Fruit fly (Drosophila melanogaster): Measurements from ENCODE around the gene osp.

- TF ChIP-seq CG14655 (GFP tag; optimal IDR thresholded peaks at IDR 0.05) (no peak), fd96Ca (GFP tag; IDR thresholded peaks at IDR 0.05) (no peak), CG32121 (GFP tag; IDR thresholded peaks at IDR 0.05) (no peak), Ets98B (GFP tag; IDR thresholded peaks at IDR 0.05) (no peak), CG8301 (tag; optimal IDR thresholded peaks at IDR 0.05) (no peak), CG4496 (GFP tag; IDR thresholded peaks at IDR 0.05) (0 out of 3 replicates have a peak, but pooled peaks have one; percentile 30), Snoo (tag; optimal IDR thresholded peaks at IDR 0.05) (peak; percentile 34)
These were observed 83.0 kb downstream of the osp start for dm6 chr2L:14606112-14606511.
